Worm (Caenorhabditis elegans) whole organism, L2 larva: ENCODE data around the gene ZK105.12.

Source experiments
- F13H6.1 ChIP-seq: sonication (generic microtip); optimal IDR thresholded peaks from 2 replicates; lab custom pipeline; 2016; ENCODE audit warnings: missing genetic modification characterization, missing compliant biosample characterization
- aly-2 ChIP-seq: fragments of 150-350 bp; optimal IDR thresholded peaks from 2 replicates; lab custom pipeline; 2014; ENCODE audit warnings: missing biosample characterization, missing genetic modification characterization
- crh-2 ChIP-seq: sonication (generic microtip); optimal IDR thresholded peaks from 2 replicates; lab custom pipeline; 2017; ENCODE audit warnings: missing biosample characterization, missing genetic modification characterization
- lin-39 ChIP-seq: fragments of 150-350 bp; optimal IDR thresholded peaks from 2 replicates; lab custom pipeline; 2014; ENCODE audit warnings: missing biosample characterization, missing genetic modification reagents, missing genetic modification characterization
- nhr-25 ChIP-seq: fragments of 150-350 bp; sonication (generic microtip); optimal IDR thresholded peaks from 3 replicates; lab custom pipeline; 2014; ENCODE audit warnings: missing biosample characterization, missing genetic modification characterization
- nhr-77 ChIP-seq: fragments of 150-350 bp; optimal IDR thresholded peaks from 2 replicates; lab custom pipeline; 2014; ENCODE audit warnings: missing biosample characterization, missing genetic modification characterization
- skn-1 ChIP-seq: sonication (generic microtip); optimal IDR thresholded peaks from 2 replicates; lab custom pipeline; 2017; ENCODE audit warnings: missing biosample characterization, missing genetic modification characterization
- sma-3 ChIP-seq: sonication (generic microtip); optimal IDR thresholded peaks from 2 replicates; lab custom pipeline; 2016; ENCODE audit warnings: missing genetic modification reagents, missing genetic modification characterization, missing compliant biosample characterization
- unc-39 ChIP-seq: fragments of 150-350 bp; optimal IDR thresholded peaks from 2 replicates; lab custom pipeline; 2014; ENCODE audit warnings: missing biosample characterization, missing genetic modification characterization
- zag-1 ChIP-seq: fragments of 150-350 bp; optimal IDR thresholded peaks from 2 replicates; lab custom pipeline; 2014; ENCODE audit warnings: missing biosample characterization, missing genetic modification characterization
- ztf-4 ChIP-seq: fragments of 150-350 bp; optimal IDR thresholded peaks from 2 replicates; lab custom pipeline; 2014; ENCODE audit warnings: missing biosample characterization, missing genetic modification characterization

- TF ChIP-seq sma-3 (GFP tag; lab: Kevin White, UChicago) (no peak), skn-1 (tag; lab: Kevin White, UChicago) (no peak), nhr-25 (tag; lab: Kevin White, UChicago) (no peak), nhr-77 (tag; lab: Kevin White, UChicago) (no peak), aly-2 (no peak), crh-2 (tag; lab: Kevin White, UChicago) (no peak), F13H6.1 (no peak), lin-39 (tag; lab: Kevin White, UChicago) (no peak), unc-39 (no peak), ztf-4 (tag; lab: Kevin White, UChicago) (no peak), zag-1 (tag; lab: Kevin White, UChicago) (no peak)
Observed at ce11 chrV:7672258-7672657, 43.7 kb downstream of the ZK105.12 start, which contains the start of gene C12D5.4.
